Fruit fly (Drosophila melanogaster) whole organism, prepupa: Measurements from ENCODE around the gene Nelf-A.

Source experiments
- Blimp-1 ChIP-seq: fragments of 200-800 bp; sonication (Bioruptor generic); optimal IDR thresholded peaks from 3 replicates; lab custom pipeline; 2017; ENCODE audit warnings: missing biosample characterization, missing genetic modification characterization, mild to moderate bottlenecking, moderate library complexity, missing genetic modification reagents
- CG10631 ChIP-seq: fragments of 200-800 bp; sonication (Bioruptor generic); optimal IDR thresholded peaks from 2 replicates; lab custom pipeline; 2016; ENCODE audit warnings: missing biosample characterization, missing genetic modification characterization
- CG10669 ChIP-seq: fragments of 200-800 bp; sonication (Bioruptor generic); optimal IDR thresholded peaks from 3 replicates; lab custom pipeline; 2018; ENCODE audit warnings: missing biosample characterization, mild to moderate bottlenecking, missing genetic modification characterization, moderate library complexity
- CG11294 ChIP-seq: fragments of 200-800 bp; sonication (Bioruptor generic); IDR thresholded peaks from 2 replicates; pipeline ENCODE4 v1.3.6; 2022; ENCODE audit warnings: missing biosample characterization, missing genetic modification characterization
- CG11762 ChIP-seq: fragments of 200-800 bp; sonication (Bioruptor generic); optimal IDR thresholded peaks from 3 replicates; lab custom pipeline; 2016; ENCODE audit warnings: missing biosample characterization, missing genetic modification characterization; ENCODE audit not compliant: insufficient read depth
- CG11902 ChIP-seq: fragments of 200-800 bp; sonication (Bioruptor generic); optimal IDR thresholded peaks from 3 replicates; lab custom pipeline; 2016; ENCODE audit warnings: missing biosample characterization, missing genetic modification characterization
- CG15336 ChIP-seq: fragments of 200-800 bp; sonication (Bioruptor generic); IDR thresholded peaks from 2 replicates; pipeline ENCODE4 v1.3.6; 2022; ENCODE audit warnings: missing biosample characterization, missing genetic modification characterization
- CG16779 ChIP-seq: fragments of 200-800 bp; sonication (Bioruptor generic); optimal IDR thresholded peaks from 3 replicates; lab custom pipeline; 2017; ENCODE audit warnings: missing biosample characterization, mild to moderate bottlenecking, missing genetic modification characterization
- CG3032 ChIP-seq: fragments of 200-800 bp; optimal IDR thresholded peaks from 2 replicates; lab custom pipeline; 2019; ENCODE audit warnings: missing biosample characterization, mild to moderate bottlenecking, missing genetic modification characterization, moderate library complexity
- CG31627 ChIP-seq: fragments of 200-800 bp; sonication (Bioruptor generic); optimal IDR thresholded peaks from 3 replicates; lab custom pipeline; 2016; ENCODE audit warnings: missing biosample characterization, missing genetic modification characterization
- CG34406 ChIP-seq: fragments of 200-800 bp; sonication (Bioruptor generic); optimal IDR thresholded peaks from 3 replicates; lab custom pipeline; 2016; ENCODE audit warnings: missing biosample characterization, missing genetic modification characterization
- CG4318 ChIP-seq: fragments of 200-800 bp; sonication (Bioruptor generic); optimal IDR thresholded peaks from 3 replicates; lab custom pipeline; 2017; ENCODE audit warnings: missing biosample characterization, mild to moderate bottlenecking, missing genetic modification characterization
- CG6276 ChIP-seq: fragments of 200-800 bp; sonication (Bioruptor generic); optimal IDR thresholded peaks from 2 replicates; lab custom pipeline; 2017; ENCODE audit warnings: missing biosample characterization, mild to moderate bottlenecking, missing genetic modification characterization
- CG6792 ChIP-seq: fragments of 200-800 bp; sonication (Bioruptor generic); optimal IDR thresholded peaks from 3 replicates; lab custom pipeline; 2016; ENCODE audit warnings: missing biosample characterization, missing genetic modification characterization
- CG6808 ChIP-seq: fragments of 200-800 bp; sonication (Bioruptor generic); optimal IDR thresholded peaks from 3 replicates; lab custom pipeline; 2017; ENCODE audit warnings: missing biosample characterization, missing genetic modification characterization, mild to moderate bottlenecking, moderate library complexity, missing genetic modification reagents
- CG6854 ChIP-seq: fragments of 200-800 bp; sonication (Bioruptor generic); optimal IDR thresholded peaks from 2 replicates; lab custom pipeline; 2017; ENCODE audit warnings: missing biosample characterization, mild to moderate bottlenecking, missing genetic modification characterization
- CG8119 ChIP-seq: fragments of 200-800 bp; sonication (Bioruptor generic); IDR thresholded peaks from 3 replicates; pipeline ENCODE4 v1.3.6; 2022; ENCODE audit warnings: missing biosample characterization, missing genetic modification characterization
- CG8319 ChIP-seq: fragments of 200-800 bp; sonication (Bioruptor generic); optimal IDR thresholded peaks from 3 replicates; lab custom pipeline; 2016; ENCODE audit warnings: missing biosample characterization, missing genetic modification characterization
- CG9139 ChIP-seq: fragments of 200-800 bp; sonication (Bioruptor generic); optimal IDR thresholded peaks from 3 replicates; lab custom pipeline; 2017; ENCODE audit warnings: missing biosample characterization, mild to moderate bottlenecking, missing genetic modification characterization
- Eip78C ChIP-seq: fragments of 200-800 bp; sonication (Bioruptor generic); peaks from one replicate; lab custom pipeline; 2016; ENCODE audit warnings: missing biosample characterization, missing genetic modification characterization
- Eip93F ChIP-seq: fragments of 200-800 bp; sonication (Bioruptor generic); optimal IDR thresholded peaks from 2 replicates; lab custom pipeline; 2016; ENCODE audit warnings: missing biosample characterization, mild to moderate bottlenecking, missing genetic modification characterization
- Ets96B ChIP-seq: fragments of 200-800 bp; optimal IDR thresholded peaks from 2 replicates; lab custom pipeline; 2019; ENCODE audit warnings: missing biosample characterization, mild to moderate bottlenecking, missing genetic modification characterization, moderate library complexity
- Hr4 ChIP-seq: fragments of 200-800 bp; sonication (Bioruptor generic); optimal IDR thresholded peaks from 3 replicates; lab custom pipeline; 2016; ENCODE audit warnings: missing biosample characterization, missing genetic modification characterization
- OdsH ChIP-seq: fragments of 200-800 bp; sonication (Bioruptor generic); optimal IDR thresholded peaks from 3 replicates; lab custom pipeline; 2016; ENCODE audit warnings: missing biosample characterization, missing genetic modification characterization
- Sox102F ChIP-seq: fragments of 200-800 bp; sonication (Bioruptor generic); optimal IDR thresholded peaks from 2 replicates; lab custom pipeline; 2016; ENCODE audit warnings: missing biosample characterization, mild to moderate bottlenecking, missing genetic modification characterization
- Sox14 ChIP-seq: fragments of 200-800 bp; sonication (Bioruptor generic); optimal IDR thresholded peaks from 3 replicates; lab custom pipeline; 2016; ENCODE audit warnings: missing biosample characterization, missing genetic modification characterization
- Sox15 ChIP-seq: fragments of 200-800 bp; sonication (Bioruptor generic); optimal IDR thresholded peaks from 3 replicates; lab custom pipeline; 2016; ENCODE audit warnings: missing biosample characterization, missing genetic modification characterization
- achi ChIP-seq: fragments of 200-800 bp; sonication (Bioruptor generic); optimal IDR thresholded peaks from 3 replicates; lab custom pipeline; 2016; ENCODE audit warnings: missing biosample characterization, missing genetic modification characterization
- acj6 ChIP-seq: fragments of 200-800 bp; sonication (Bioruptor generic); optimal IDR thresholded peaks from 3 replicates; lab custom pipeline; 2016; ENCODE audit warnings: missing biosample characterization, missing genetic modification characterization
- eg ChIP-seq: fragments of 200-800 bp; sonication (Bioruptor generic); IDR thresholded peaks from 3 replicates; pipeline ENCODE4 v1.3.6; 2022; ENCODE audit warnings: missing biosample characterization, missing genetic modification characterization
- esn ChIP-seq: fragments of 200-800 bp; sonication (Bioruptor generic); optimal IDR thresholded peaks from 2 replicates; lab custom pipeline; 2016; ENCODE audit warnings: missing biosample characterization, mild to moderate bottlenecking, missing genetic modification characterization, moderate library complexity
- fd59A ChIP-seq: fragments of 200-800 bp; sonication (Bioruptor generic); optimal IDR thresholded peaks from 2 replicates; lab custom pipeline; 2017; ENCODE audit warnings: missing biosample characterization, mild to moderate bottlenecking, missing genetic modification characterization, missing genetic modification reagents
- fd85E ChIP-seq: fragments of 200-800 bp; sonication (Bioruptor generic); optimal IDR thresholded peaks from 3 replicates; lab custom pipeline; 2016; ENCODE audit warnings: missing biosample characterization, missing genetic modification characterization
- fkh ChIP-seq: fragments of 200-800 bp; sonication (Bioruptor generic); optimal IDR thresholded peaks from 3 replicates; lab custom pipeline; 2017; ENCODE audit warnings: missing biosample characterization, mild to moderate bottlenecking, missing genetic modification characterization, moderate library complexity
- lz ChIP-seq: fragments of 200-800 bp; sonication (Bioruptor generic); optimal IDR thresholded peaks from 3 replicates; lab custom pipeline; 2016; ENCODE audit warnings: missing biosample characterization, missing genetic modification characterization
- net ChIP-seq: fragments of 200-800 bp; sonication (Bioruptor generic); optimal IDR thresholded peaks from 3 replicates; lab custom pipeline; 2016; ENCODE audit warnings: missing biosample characterization, missing genetic modification characterization
- pdm3 ChIP-seq: fragments of 200-800 bp; sonication (Bioruptor generic); optimal IDR thresholded peaks from 3 replicates; lab custom pipeline; 2016; ENCODE audit warnings: missing biosample characterization, missing genetic modification characterization
- svp ChIP-seq: fragments of 200-800 bp; sonication (Bioruptor generic); peaks from one replicate; lab custom pipeline; 2016; ENCODE audit warnings: missing biosample characterization, missing genetic modification characterization
- topi ChIP-seq: fragments of 200-800 bp; sonication (Bioruptor generic); optimal IDR thresholded peaks from 3 replicates; lab custom pipeline; 2016; ENCODE audit warnings: missing biosample characterization, missing genetic modification characterization
- vri ChIP-seq: fragments of 200-800 bp; sonication (Bioruptor generic); optimal IDR thresholded peaks from 3 replicates; lab custom pipeline; 2016; ENCODE audit warnings: missing biosample characterization, mild to moderate bottlenecking, missing genetic modification characterization

Gene Nelf-A

dm6 chr3R:21186606-21187393, 36.7 kb upstream of the Nelf-A start (continued):
- TF ChIP-seq esn (GFP tag; lab: Kevin White, UChicago) (peak; percentile 62), achi (GFP tag; lab: Kevin White, UChicago) (no peak), pdm3 (GFP tag; lab: Kevin White, UChicago) (peak; percentile 43), lz (peak; percentile 37), acj6 (GFP tag; lab: Kevin White, UChicago) (peak; percentile 34), CG8119 (no peak), CG6792 (no peak), fd59A (GFP tag; lab: Kevin White, UChicago) (peak; percentile 19), net (GFP tag; lab: Kevin White, UChicago) (peak; percentile 4), Sox102F (GFP tag; lab: Kevin White, UChicago) (peak; percentile 55), CG15336 (GFP tag; lab: Robert Waterston, UW) (peak; percentile 44; the same call in 1 of the 2 replicates), CG9139 (GFP tag; lab: Kevin White, UChicago) (no peak), CG4318 (peak; percentile 16), CG31627 (GFP tag; lab: Kevin White, UChicago) (peak; percentile 58), Eip78C (peak; percentile 87), CG10631 (GFP tag; lab: Kevin White, UChicago) (no peak), Ets96B (tag; lab: Kevin White, UChicago) (no peak), svp (GFP tag; lab: Kevin White, UChicago) (peak; percentile 84), Blimp-1 (peak; percentile 93), CG11294 (GFP tag; lab: Robert Waterston, UW) (no peak), fd85E (GFP tag; lab: Kevin White, UChicago) (no peak), CG8319 (GFP tag; lab: Kevin White, UChicago) (peak; percentile 5), CG11762 (no peak), CG34406 (GFP tag; lab: Kevin White, UChicago) (peak; percentile 34), fkh (GFP tag; lab: Kevin White, UChicago) (peak; percentile 18), topi (GFP tag; lab: Kevin White, UChicago) (peak; percentile 64), eg (GFP tag; lab: Robert Waterston, UW) (no peak)

DNA sequence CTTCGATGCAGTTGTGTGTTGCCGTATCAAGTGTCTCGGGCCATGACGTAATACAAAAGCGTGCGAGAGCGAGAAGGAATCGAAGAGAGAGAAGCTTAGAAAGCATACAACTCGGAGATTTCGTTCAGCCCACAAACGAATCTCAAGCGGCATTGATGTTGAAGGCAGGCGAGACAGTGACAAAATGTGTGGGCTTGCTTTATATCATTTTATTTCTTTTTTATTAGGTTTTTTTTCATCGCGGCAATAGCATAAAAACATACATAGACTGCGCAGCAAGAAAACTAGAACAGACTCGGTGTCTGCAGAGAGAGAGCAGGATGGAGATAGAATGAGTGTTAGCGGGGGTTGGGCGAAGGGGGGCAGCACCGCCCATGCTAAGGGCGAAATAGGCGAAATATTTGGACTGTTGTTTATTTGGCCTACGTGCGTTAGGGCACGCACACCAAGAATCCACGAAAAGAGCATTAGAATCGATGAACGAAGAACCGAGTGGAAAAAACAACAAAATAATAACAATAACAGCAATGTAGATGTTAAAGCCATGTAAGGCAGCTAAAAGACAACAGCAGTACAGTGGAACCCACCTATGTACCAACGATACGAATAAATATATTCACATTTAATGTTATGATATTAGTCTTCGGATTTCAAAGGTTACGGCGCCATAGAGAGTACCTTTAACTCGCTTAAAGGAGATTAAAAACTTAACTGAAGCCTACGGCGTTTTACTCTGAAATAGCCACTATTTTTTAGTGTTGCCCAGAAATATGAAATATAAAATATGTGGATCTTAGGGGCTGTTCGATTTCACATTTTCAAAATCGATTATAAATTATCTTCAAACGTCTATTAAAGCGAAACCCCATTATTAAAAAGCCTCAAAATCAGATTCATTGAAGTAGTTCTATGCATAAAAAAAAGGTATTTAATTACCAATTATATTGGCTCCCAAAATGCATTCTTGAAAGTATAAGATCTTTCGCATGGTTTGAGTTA, 35.8 kb upstream of the Nelf-A start:
- TF ChIP-seq CG8119 (no peak), Sox14 (GFP tag; lab: Kevin White, UChicago) (no peak), CG6276 (GFP tag; lab: Kevin White, UChicago) (peak; percentile 30), acj6 (GFP tag; lab: Kevin White, UChicago) (no peak), Sox102F (GFP tag; lab: Kevin White, UChicago) (no peak), fkh (GFP tag; lab: Kevin White, UChicago) (peak; percentile 44), OdsH (GFP tag; lab: Kevin White, UChicago) (no peak), Hr4 (no peak), net (GFP tag; lab: Kevin White, UChicago) (no peak), vri (GFP tag; lab: Kevin White, UChicago) (peak; percentile 96), fd85E (GFP tag; lab: Kevin White, UChicago) (no peak)

dm6 chr3R:21188540-21189276, 34.8 kb upstream of the Nelf-A start:
- TF ChIP-seq CG11294 (GFP tag; lab: Robert Waterston, UW) (no peak; the same call in 1 of the 2 replicates), OdsH (GFP tag; lab: Kevin White, UChicago) (no peak), topi (GFP tag; lab: Kevin White, UChicago) (peak; percentile 14), pdm3 (GFP tag; lab: Kevin White, UChicago) (no peak), acj6 (GFP tag; lab: Kevin White, UChicago) (no peak), CG11902 (no peak), CG16779 (peak; percentile 48), CG6854 (GFP tag; lab: Kevin White, UChicago) (no peak), Sox15 (no peak), fd85E (GFP tag; lab: Kevin White, UChicago) (no peak), achi (GFP tag; lab: Kevin White, UChicago) (no peak), CG8319 (GFP tag; lab: Kevin White, UChicago) (no peak), svp (GFP tag; lab: Kevin White, UChicago) (peak; percentile 66), CG3032 (tag; lab: Kevin White, UChicago) (peak; percentile 18), esn (GFP tag; lab: Kevin White, UChicago) (peak; percentile 13), CG6276 (GFP tag; lab: Kevin White, UChicago) (peak; percentile 46), CG10669 (GFP tag; lab: Kevin White, UChicago) (no peak), Sox14 (GFP tag; lab: Kevin White, UChicago) (peak; percentile 26), CG6808 (GFP tag; lab: Kevin White, UChicago) (no peak), vri (GFP tag; lab: Kevin White, UChicago) (peak; percentile 85), Eip93F (GFP tag; lab: Kevin White, UChicago) (peak; percentile 48)
